Worm (Caenorhabditis elegans) whole organism, late embryonic: ENCODE measurements around the gene C14A4.13.

Experiments used
- F13H6.1 ChIP-seq: sonication (generic microtip); optimal IDR thresholded peaks from 2 replicates; lab custom pipeline; 2016; ENCODE audit warnings: missing genetic modification characterization, missing compliant biosample characterization
- Y22D7AL.16 ChIP-seq: sonication (generic microtip); optimal IDR thresholded peaks from 2 replicates; lab custom pipeline; 2016; ENCODE audit warnings: missing genetic modification characterization, missing compliant biosample characterization
- ahr-1 ChIP-seq: sonication (generic microtip); optimal IDR thresholded peaks from 2 replicates; lab custom pipeline; 2016; ENCODE audit warnings: missing genetic modification characterization, missing compliant biosample characterization
- ceh-14 ChIP-seq: sonication (generic microtip); optimal IDR thresholded peaks from 2 replicates; lab custom pipeline; 2016; ENCODE audit warnings: missing genotype, missing genetic modification characterization, missing compliant biosample characterization
- ceh-18 ChIP-seq: sonication (generic microtip); optimal IDR thresholded peaks from 2 replicates; lab custom pipeline; 2016; ENCODE audit warnings: missing genetic modification characterization, missing compliant biosample characterization
- ceh-2 ChIP-seq: sonication (generic microtip); optimal IDR thresholded peaks from 2 replicates; lab custom pipeline; 2016; ENCODE audit warnings: missing genotype, missing genetic modification characterization, missing compliant biosample characterization
- ceh-30 ChIP-seq: fragments of 150-350 bp; optimal IDR thresholded peaks from 2 replicates; lab custom pipeline; 2014; ENCODE audit warnings: missing biosample characterization, missing genetic modification characterization
- ceh-31 ChIP-seq: sonication (generic microtip); optimal IDR thresholded peaks from 2 replicates; lab custom pipeline; 2016; ENCODE audit warnings: missing genetic modification characterization, missing compliant biosample characterization
- ceh-34 ChIP-seq: sonication (generic microtip); optimal IDR thresholded peaks from 2 replicates; lab custom pipeline; 2016; ENCODE audit warnings: mild to moderate bottlenecking, missing genetic modification characterization, missing compliant biosample characterization
- ceh-45 ChIP-seq: fragments of 200-800 bp; sonication (Bioruptor generic); IDR thresholded peaks from 2 replicates; pipeline ENCODE4 v1.3.6; 2022; ENCODE audit warnings: missing genetic modification reagents, missing genetic modification characterization, missing compliant biosample characterization
- ceh-48 ChIP-seq: sonication (generic microtip); optimal IDR thresholded peaks from 2 replicates; lab custom pipeline; 2016; ENCODE audit warnings: missing genetic modification characterization, inconsistent platforms, missing compliant biosample characterization
- ceh-6 ChIP-seq: fragments of 200-800 bp; sonication (Bioruptor generic); optimal IDR thresholded peaks from 2 replicates; lab custom pipeline; 2018; ENCODE audit warnings: mild to moderate bottlenecking, missing genetic modification characterization, missing compliant biosample characterization
- dmd-4 ChIP-seq: sonication (generic microtip); optimal IDR thresholded peaks from 2 replicates; lab custom pipeline; 2016; ENCODE audit warnings: borderline replicate concordance, missing genetic modification characterization, missing compliant biosample characterization
- dve-1 ChIP-seq: sonication (generic microtip); optimal IDR thresholded peaks from 2 replicates; lab custom pipeline; 2017; ENCODE audit warnings: antibody characterized with exemption, mild to moderate bottlenecking, missing genetic modification characterization, missing compliant biosample characterization
- ets-4 ChIP-seq: sonication (generic microtip); optimal IDR thresholded peaks from 2 replicates; lab custom pipeline; 2016; ENCODE audit warnings: missing genetic modification characterization, missing compliant biosample characterization
- eyg-1 ChIP-seq: sonication (generic microtip); optimal IDR thresholded peaks from 2 replicates; lab custom pipeline; 2016; ENCODE audit warnings: missing genotype, missing genetic modification characterization, missing compliant biosample characterization
- fax-1 ChIP-seq: sonication (generic microtip); optimal IDR thresholded peaks from 2 replicates; lab custom pipeline; 2016; ENCODE audit warnings: missing genotype, missing genetic modification characterization, missing compliant biosample characterization
- fkh-10 ChIP-seq: fragments of 150-350 bp; optimal IDR thresholded peaks from 2 replicates; lab custom pipeline; 2014; ENCODE audit warnings: missing biosample characterization, missing genetic modification reagents, missing genetic modification characterization
- fkh-6 ChIP-seq: sonication (generic microtip); optimal IDR thresholded peaks from 2 replicates; lab custom pipeline; 2016; ENCODE audit warnings: missing genetic modification characterization, missing compliant biosample characterization
- hlh-13 ChIP-seq: fragments of 200-800 bp; sonication (Bioruptor generic); optimal IDR thresholded peaks from 2 replicates; lab custom pipeline; 2018; ENCODE audit warnings: mild to moderate bottlenecking, missing genetic modification characterization, missing compliant biosample characterization
- hlh-15 ChIP-seq: sonication (generic microtip); optimal IDR thresholded peaks from 2 replicates; lab custom pipeline; 2016; ENCODE audit warnings: missing genetic modification characterization, missing compliant biosample characterization
- hlh-30 ChIP-seq: sonication (generic microtip); optimal IDR thresholded peaks from 2 replicates; lab custom pipeline; 2017; ENCODE audit warnings: antibody characterized with exemption, missing genetic modification characterization, missing compliant biosample characterization; ENCODE audit not compliant: insufficient read depth
- hlh-8 ChIP-seq: sonication (generic microtip); optimal IDR thresholded peaks from 2 replicates; lab custom pipeline; 2016; ENCODE audit warnings: missing genotype, missing genetic modification characterization, missing compliant biosample characterization
- nhr-11 ChIP-seq: fragments of 150-350 bp; optimal IDR thresholded peaks from 2 replicates; lab custom pipeline; 2014; ENCODE audit warnings: missing biosample characterization, missing genetic modification characterization
- nhr-232 ChIP-seq: sonication (generic microtip); optimal IDR thresholded peaks from 2 replicates; lab custom pipeline; 2016; ENCODE audit warnings: missing genetic modification characterization, missing compliant biosample characterization
- npax-4 ChIP-seq: sonication (generic microtip); optimal IDR thresholded peaks from 2 replicates; lab custom pipeline; 2016; ENCODE audit warnings: missing genetic modification characterization, missing compliant biosample characterization
- pag-3 ChIP-seq: sonication (generic microtip); optimal IDR thresholded peaks from 2 replicates; lab custom pipeline; 2016; ENCODE audit warnings: missing compliant biosample characterization, missing genetic modification characterization, borderline replicate concordance
- pax-1 ChIP-seq: fragments of 150-350 bp; optimal IDR thresholded peaks from 2 replicates; lab custom pipeline; 2014; ENCODE audit warnings: missing biosample characterization, missing genetic modification characterization
- pha-2 ChIP-seq: sonication (generic microtip); optimal IDR thresholded peaks from 2 replicates; lab custom pipeline; 2017; ENCODE audit warnings: mild to moderate bottlenecking, missing genetic modification characterization, missing compliant biosample characterization
- pqm-1 ChIP-seq: sonication (generic microtip); optimal IDR thresholded peaks from 2 replicates; lab custom pipeline; 2016; ENCODE audit warnings: missing genetic modification characterization, missing compliant biosample characterization
- ref-2 ChIP-seq: sonication (generic microtip); optimal IDR thresholded peaks from 2 replicates; lab custom pipeline; 2016; ENCODE audit warnings: missing genetic modification characterization, missing compliant biosample characterization
- rnt-1 ChIP-seq: sonication (generic microtip); optimal IDR thresholded peaks from 2 replicates; lab custom pipeline; 2016; ENCODE audit warnings: missing genetic modification characterization, missing compliant biosample characterization
- sdc-2 ChIP-seq: sonication (generic microtip); optimal IDR thresholded peaks from 2 replicates; lab custom pipeline; 2016; ENCODE audit warnings: missing genotype, missing genetic modification characterization, missing compliant biosample characterization
- sox-4 ChIP-seq: sonication (generic microtip); optimal IDR thresholded peaks from 2 replicates; lab custom pipeline; 2017; ENCODE audit warnings: mild to moderate bottlenecking, missing genetic modification characterization, inconsistent platforms, missing compliant biosample characterization
- tbx-2 ChIP-seq: sonication (generic microtip); optimal IDR thresholded peaks from 2 replicates; lab custom pipeline; 2016; ENCODE audit warnings: missing genetic modification characterization, missing compliant biosample characterization
- tbx-7 ChIP-seq: sonication (generic microtip); optimal IDR thresholded peaks from 2 replicates; lab custom pipeline; 2016; ENCODE audit warnings: missing genotype, missing genetic modification characterization, missing compliant biosample characterization
- ttx-3 ChIP-seq: sonication (generic microtip); optimal IDR thresholded peaks from 2 replicates; lab custom pipeline; 2016; ENCODE audit warnings: missing genetic modification reagents, missing genetic modification characterization, missing compliant biosample characterization
- unc-3 ChIP-seq, 2 experiments: fragments of 200-800 bp in 1 of 2; sonication (Bioruptor generic) in 1 of 2; sonication (generic microtip) in 1 of 2; conservative IDR thresholded peaks in 1 of 2; optimal IDR thresholded peaks in 1 of 2; 2 replicates each; pipeline versions ENCODE4 v1.3.6 to Lab custom; 2016 to 2022; ENCODE audit warnings: missing compliant biosample characterization in 2 of 2, missing genetic modification characterization in 2 of 2, missing genetic modification reagents in 1 of 2
- unc-42 ChIP-seq: sonication (generic microtip); optimal IDR thresholded peaks from 2 replicates; lab custom pipeline; 2016; ENCODE audit warnings: missing genotype, missing genetic modification characterization, missing compliant biosample characterization
- unc-55 ChIP-seq: sonication (generic microtip); optimal IDR thresholded peaks from 2 replicates; lab custom pipeline; 2017; ENCODE audit warnings: missing biosample characterization, missing genetic modification reagents, missing genetic modification characterization
- unc-86 ChIP-seq: sonication (generic microtip); optimal IDR thresholded peaks from 2 replicates; lab custom pipeline; 2016; ENCODE audit warnings: missing genetic modification characterization, missing compliant biosample characterization
- ztf-16 ChIP-seq: sonication (generic microtip); optimal IDR thresholded peaks from 2 replicates; lab custom pipeline; 2017; ENCODE audit warnings: missing genetic modification characterization, missing compliant biosample characterization

The C14A4.13 gene

ce11 chrII:10618157-10618556 lies at the start of gene C14A4.13:
Gene C14A4.13 (plus strand): TSS chrII:10618457.
- no peak for TF ChIP-seq pqm-1
- TF ChIP-seq ceh-30, result no peak
- TF ChIP-seq ceh-6 (GFP tag; lab: Kevin White, UChicago), result no peak
- no peak for TF ChIP-seq unc-86
- no peak for TF ChIP-seq ahr-1 (tag; lab: Kevin White, UChicago)
- no peak for TF ChIP-seq fax-1 (tag; lab: Kevin White, UChicago)
- TF ChIP-seq ref-2, result no peak
- no peak for TF ChIP-seq fkh-6 (tag; lab: Kevin White, UChicago)
- no peak for TF ChIP-seq hlh-15 (tag; lab: Kevin White, UChicago)
- TF ChIP-seq unc-3 (GFP tag; conservative IDR thresholded peaks at IDR 0.05; lab: Robert Waterston, UW), result no peak
- no peak for TF ChIP-seq unc-3 (tag; optimal IDR thresholded peaks at IDR 0.05; lab: Kevin White, UChicago)
- no peak for TF ChIP-seq ceh-34 (tag; lab: Kevin White, UChicago)
- no peak for TF ChIP-seq hlh-13 (GFP tag; lab: Kevin White, UChicago)
- TF ChIP-seq ttx-3 (tag; lab: Kevin White, UChicago), result no peak
- no peak for TF ChIP-seq ceh-31 (tag; lab: Kevin White, UChicago)
- no peak for TF ChIP-seq eyg-1 (tag; lab: Kevin White, UChicago)

ce11 chrII:10569498-10569897 lies 48.8 kb upstream of the C14A4.13 start:
- TF ChIP-seq nhr-11 (no peak), sox-4 (tag; lab: Kevin White, UChicago) (no peak), unc-55 (GFP tag; lab: Kevin White, UChicago) (peak; percentile 13)

- no peak for TF ChIP-seq ceh-18 (tag; lab: Kevin White, UChicago)
- TF ChIP-seq pha-2 (tag; lab: Kevin White, UChicago), result no peak
- TF ChIP-seq ceh-14 (tag; lab: Kevin White, UChicago), result no peak
- no peak for TF ChIP-seq ceh-45 (GFP tag; lab: Robert Waterston, UW)
- TF ChIP-seq ztf-16 (tag; lab: Kevin White, UChicago), result no peak
- no peak for TF ChIP-seq F13H6.1 (tag; lab: Kevin White, UChicago)
- no peak for TF ChIP-seq pag-3 (tag; lab: Kevin White, UChicago)
- TF ChIP-seq tbx-7 (tag; lab: Kevin White, UChicago), result no peak
- no peak for TF ChIP-seq Y22D7AL.16
- TF ChIP-seq npax-4, result no peak
- TF ChIP-seq ref-2, result no peak
- TF ChIP-seq hlh-8 (tag; lab: Kevin White, UChicago), result no peak
- no peak for TF ChIP-seq pqm-1
- no peak for TF ChIP-seq unc-3 (GFP tag; conservative IDR thresholded peaks at IDR 0.05; lab: Robert Waterston, UW)
- TF ChIP-seq unc-3 (tag; optimal IDR thresholded peaks at IDR 0.05; lab: Kevin White, UChicago), result no peak
- TF ChIP-seq rnt-1, result no peak
- TF ChIP-seq ceh-31 (tag; lab: Kevin White, UChicago), result no peak
- no peak for TF ChIP-seq nhr-232
These were observed 48.0 kb upstream of the C14A4.13 start, which contains the start of gene txt-13 for ce11 chrII:10570302-10570701. Gene txt-13 (plus strand): TSS chrII:10570602.

ce11 chrII:10571967-10572366 lies 46.3 kb upstream of the C14A4.13 start, which contains the start of gene C06A1.3:
Gene C06A1.3 (plus strand): TSS chrII:10572267.
- TF ChIP-seq dmd-4 (tag; lab: Kevin White, UChicago) (no peak), fkh-10 (GFP tag; lab: Kevin White, UChicago) (no peak), unc-86 (no peak), ceh-34 (tag; lab: Kevin White, UChicago) (no peak), hlh-30 (no peak), tbx-2 (tag; lab: Kevin White, UChicago) (no peak), sox-4 (tag; lab: Kevin White, UChicago) (no peak), sdc-2 (no peak), hlh-13 (GFP tag; lab: Kevin White, UChicago) (no peak), pax-1 (no peak), tbx-7 (tag; lab: Kevin White, UChicago) (no peak), ets-4 (tag; lab: Kevin White, UChicago) (no peak), ceh-48 (tag; lab: Kevin White, UChicago) (no peak), unc-42 (tag; lab: Kevin White, UChicago) (no peak), ceh-2 (tag; lab: Kevin White, UChicago) (no peak), dve-1 (tag; lab: Kevin White, UChicago) (no peak)
